Worm (Caenorhabditis elegans) whole organism, young adult: ENCODE results near the gene Y22D7AL.7.

Experiments used
- C17E4.6 ChIP-seq: fragments of 200-800 bp; sonication (Bioruptor generic); IDR thresholded peaks from 2 replicates; pipeline ENCODE4 v1.3.6; 2022; ENCODE audit warnings: missing genetic modification reagents, missing genetic modification characterization, missing compliant biosample characterization
- F22D6.2 ChIP-seq: sonication (generic microtip); optimal IDR thresholded peaks from 2 replicates; lab custom pipeline; 2016; ENCODE audit warnings: mild to moderate bottlenecking, missing genetic modification characterization, missing compliant biosample characterization
- F37B4.10 ChIP-seq: fragments of 200-800 bp; sonication (Bioruptor generic); IDR thresholded peaks from 2 replicates; pipeline ENCODE4 v1.3.6; 2022; ENCODE audit warnings: missing genetic modification characterization, missing compliant biosample characterization
- F52B5.7 ChIP-seq: sonication (generic microtip); optimal IDR thresholded peaks from 2 replicates; lab custom pipeline; 2016; ENCODE audit warnings: mild to moderate bottlenecking, missing genetic modification characterization, missing compliant biosample characterization
- F57C9.4 ChIP-seq: sonication (generic microtip); optimal IDR thresholded peaks from 2 replicates; lab custom pipeline; 2017; ENCODE audit warnings: mild to moderate bottlenecking, missing genetic modification characterization, missing compliant biosample characterization
- T07F8.4 ChIP-seq: sonication (generic microtip); optimal IDR thresholded peaks from 2 replicates; lab custom pipeline; 2016; ENCODE audit warnings: mild to moderate bottlenecking, missing genetic modification characterization, moderate library complexity, missing compliant biosample characterization
- attf-3 ChIP-seq: fragments of 200-800 bp; sonication (Bioruptor generic); conservative IDR thresholded peaks from 2 replicates; pipeline ENCODE4 v1.3.6; 2022; ENCODE audit warnings: missing genetic modification reagents, missing genetic modification characterization, missing compliant biosample characterization
- ceh-91 ChIP-seq: fragments of 200-800 bp; sonication (Bioruptor generic); IDR thresholded peaks from 2 replicates; pipeline ENCODE4 v1.3.6; 2022; ENCODE audit warnings: missing genetic modification reagents, missing genetic modification characterization, missing compliant biosample characterization
- efl-1 ChIP-seq: fragments of 150-350 bp; optimal IDR thresholded peaks from 2 replicates; lab custom pipeline; 2014; ENCODE audit warnings: missing biosample characterization, missing genetic modification reagents, missing genetic modification characterization
- ekl-4 ChIP-seq: fragments of 200-800 bp; sonication (Bioruptor generic); IDR thresholded peaks from 2 replicates; pipeline ENCODE4 v1.3.6; 2022; ENCODE audit warnings: missing genetic modification reagents, missing genetic modification characterization, missing compliant biosample characterization
- hmg-1.2 ChIP-seq: fragments of 200-800 bp; sonication (Bioruptor generic); IDR thresholded peaks from 2 replicates; pipeline ENCODE4 v1.3.6; 2022; ENCODE audit warnings: missing genetic modification reagents, missing genetic modification characterization, missing compliant biosample characterization
- hmg-20 ChIP-seq: fragments of 200-800 bp; sonication (Bioruptor generic); IDR thresholded peaks from 2 replicates; pipeline ENCODE4 v1.3.6; 2022; ENCODE audit warnings: missing genetic modification reagents, missing genetic modification characterization, missing compliant biosample characterization
- hsf-1 ChIP-seq: fragments of 200-800 bp; sonication (Bioruptor generic); IDR thresholded peaks from 2 replicates; pipeline ENCODE4 v1.3.6; 2022; ENCODE audit warnings: missing genetic modification reagents, missing genetic modification characterization, missing compliant biosample characterization
- let-607 ChIP-seq, 2 experiments: fragments of 200-800 bp in 1 of 2; sonication (Bioruptor generic) in 1 of 2; sonication (generic microtip) in 1 of 2; optimal IDR thresholded peaks; 2 replicates each; lab custom pipeline; 2016 to 2018; ENCODE audit warnings: mild to moderate bottlenecking in 2 of 2, missing compliant biosample characterization in 2 of 2, missing genetic modification characterization in 2 of 2, moderate library complexity in 2 of 2, missing genotype in 1 of 2
- lin-26 ChIP-seq: fragments of 200-800 bp; sonication (Bioruptor generic); IDR thresholded peaks from 2 replicates; pipeline ENCODE4 v1.3.6; 2022; ENCODE audit warnings: missing genetic modification reagents, missing genetic modification characterization, missing compliant biosample characterization
- lin-40 ChIP-seq: sonication (generic microtip); optimal IDR thresholded peaks from 2 replicates; lab custom pipeline; 2016; ENCODE audit warnings: missing genetic modification characterization, mild to moderate bottlenecking, missing compliant biosample characterization, missing genotype, missing genetic modification reagents
- lir-1 ChIP-seq: fragments of 200-800 bp; sonication (Bioruptor generic); conservative IDR thresholded peaks from 2 replicates; pipeline ENCODE4 v1.3.6; 2022; ENCODE audit warnings: missing genetic modification reagents, missing genetic modification characterization, missing compliant biosample characterization
- madf-10 ChIP-seq: sonication (generic microtip); optimal IDR thresholded peaks from 2 replicates; lab custom pipeline; 2016; ENCODE audit warnings: mild to moderate bottlenecking, missing genetic modification characterization, missing compliant biosample characterization
- madf-3 ChIP-seq: fragments of 200-800 bp; sonication (Bioruptor generic); IDR thresholded peaks from 2 replicates; pipeline ENCODE4 v1.3.6; 2022; ENCODE audit warnings: missing genetic modification reagents, missing genetic modification characterization, missing compliant biosample characterization
- madf-6 ChIP-seq: fragments of 200-800 bp; sonication (Bioruptor generic); IDR thresholded peaks from 2 replicates; pipeline ENCODE4 v1.3.6; 2022; ENCODE audit warnings: missing genetic modification reagents, missing genetic modification characterization, missing compliant biosample characterization
- madf-8 ChIP-seq: fragments of 200-800 bp; sonication (Bioruptor generic); conservative IDR thresholded peaks from 2 replicates; pipeline ENCODE4 v1.3.6; 2022; ENCODE audit warnings: missing genetic modification reagents, missing genetic modification characterization, missing compliant biosample characterization
- mcd-1 ChIP-seq: fragments of 200-800 bp; sonication (Bioruptor generic); IDR thresholded peaks from 2 replicates; pipeline ENCODE4 v1.3.6; 2022; ENCODE audit warnings: missing genetic modification reagents, missing genetic modification characterization, missing compliant biosample characterization
- nfya-2 ChIP-seq: fragments of 200-800 bp; sonication (Bioruptor generic); IDR thresholded peaks from 2 replicates; pipeline ENCODE4 v1.3.6; 2022; ENCODE audit warnings: missing genetic modification reagents, missing genetic modification characterization, missing compliant biosample characterization
- nfyb-1 ChIP-seq: fragments of 200-800 bp; sonication (Bioruptor generic); IDR thresholded peaks from 2 replicates; pipeline ENCODE4 v1.3.6; 2022; ENCODE audit warnings: missing genetic modification reagents, missing genetic modification characterization, missing compliant biosample characterization
- nhr-27 ChIP-seq: fragments of 200-800 bp; sonication (Bioruptor generic); optimal IDR thresholded peaks from 2 replicates; lab custom pipeline; 2018; ENCODE audit warnings: mild to moderate bottlenecking, missing genetic modification characterization, moderate library complexity, missing compliant biosample characterization
- nhr-80 ChIP-seq: sonication (generic microtip); optimal IDR thresholded peaks from 2 replicates; lab custom pipeline; 2016; ENCODE audit warnings: missing genetic modification characterization, missing compliant biosample characterization
- rec-8 ChIP-seq, 2 experiments: sonication (generic microtip); optimal IDR thresholded peaks; 2 replicates each; lab custom pipeline; 2016; ENCODE audit warnings: mild to moderate bottlenecking in 2 of 2, missing genetic modification characterization in 2 of 2, missing genetic modification reagents in 2 of 2, missing genotype in 2 of 2, missing biosample characterization in 1 of 2, missing compliant biosample characterization in 1 of 2, moderate library complexity in 1 of 2
- snpc-4 ChIP-seq, 5 experiments: fragments of 150-350 bp in 1 of 5; sonication (generic microtip) in 4 of 5; optimal IDR thresholded peaks; 2 replicates each; lab custom pipeline; 2014 to 2018; ENCODE audit warnings: missing genetic modification characterization in 5 of 5, missing biosample characterization in 3 of 5, antibody characterized with exemption in 2 of 5, mild to moderate bottlenecking in 2 of 5, missing compliant biosample characterization in 2 of 5, missing genotype in 2 of 5, moderate library complexity in 2 of 5, missing genetic modification reagents in 1 of 5
- somi-1 ChIP-seq: fragments of 200-800 bp; sonication (Bioruptor generic); optimal IDR thresholded peaks from 2 replicates; lab custom pipeline; 2018; ENCODE audit warnings: mild to moderate bottlenecking, missing genetic modification characterization, missing compliant biosample characterization
- tlf-1 ChIP-seq: fragments of 200-800 bp; sonication (Bioruptor generic); optimal IDR thresholded peaks from 2 replicates; lab custom pipeline; 2018; ENCODE audit warnings: mild to moderate bottlenecking, missing genetic modification characterization, missing compliant biosample characterization
- unc-62 ChIP-seq: fragments of 150-350 bp; optimal IDR thresholded peaks from 2 replicates; lab custom pipeline; 2014; ENCODE audit warnings: missing biosample characterization, missing genetic modification reagents, missing genetic modification characterization
- zfh-2 ChIP-seq: fragments of 200-800 bp; sonication (Bioruptor generic); conservative IDR thresholded peaks from 2 replicates; pipeline ENCODE4 v1.3.6; 2022; ENCODE audit warnings: missing genetic modification reagents, missing genetic modification characterization, missing compliant biosample characterization
- ztf-18 ChIP-seq: sonication (generic microtip); optimal IDR thresholded peaks from 2 replicates; lab custom pipeline; 2016; ENCODE audit warnings: missing genotype, mild to moderate bottlenecking, missing genetic modification characterization, missing compliant biosample characterization

Y22D7AL.7 gene

ce11 chrIII:1607659-1608058, 31.1 kb downstream of the Y22D7AL.7 start:
- TF ChIP-seq madf-10 (tag; lab: Kevin White, UChicago) (no peak), T07F8.4 (tag; lab: Kevin White, UChicago) (no peak), F57C9.4 (tag; lab: Kevin White, UChicago) (no peak), nfyb-1 (no peak), lir-1 (GFP tag; lab: Robert Waterston, UW) (no peak), nhr-27 (tag; lab: Kevin White, UChicago) (no peak), rec-8 (tag; optimal IDR thresholded peaks at IDR 0.05; lab: Kevin White, UChicago) (no peak), attf-3 (GFP tag; lab: Robert Waterston, UW) (no peak), snpc-4 (GFP tag; optimal IDR thresholded peaks at IDR 0.05; lab: Kevin White, UChicago) (no peak), snpc-4 (tag; optimal IDR thresholded peaks at IDR 0.05; lab: Kevin White, UChicago) (no peak), F22D6.2 (tag; lab: Kevin White, UChicago) (no peak), F37B4.10 (GFP tag; lab: Robert Waterston, UW) (no peak), lin-26 (GFP tag; lab: Robert Waterston, UW) (no peak)

DNA sequence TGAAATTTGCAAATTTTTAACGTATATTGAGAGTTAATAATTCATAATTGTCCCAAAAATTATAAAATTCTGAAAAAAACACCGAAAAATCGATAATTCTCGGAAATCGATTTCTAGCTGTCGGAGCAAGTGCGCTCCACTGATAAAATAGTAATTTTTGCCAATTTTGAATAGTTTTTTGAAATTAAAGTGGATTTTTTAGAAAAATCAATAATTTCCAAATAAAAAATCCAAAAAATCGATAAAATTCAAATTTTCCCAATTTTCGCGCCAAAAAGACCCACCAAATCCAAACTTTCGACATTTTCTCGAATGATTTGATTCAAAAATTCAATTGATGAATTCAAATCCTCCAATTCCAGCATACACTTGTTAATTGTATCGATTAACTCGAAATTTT, 34.4 kb downstream of the Y22D7AL.7 start:
- TF ChIP-seq madf-10 (tag; lab: Kevin White, UChicago) (no peak), hmg-20 (GFP tag; lab: Robert Waterston, UW) (no peak), mcd-1 (GFP tag; lab: Robert Waterston, UW) (peak; percentile 27; the same call in 1 of the 2 replicates), nfya-2 (GFP tag; lab: Robert Waterston, UW) (no peak), T07F8.4 (tag; lab: Kevin White, UChicago) (no peak)

DNA sequence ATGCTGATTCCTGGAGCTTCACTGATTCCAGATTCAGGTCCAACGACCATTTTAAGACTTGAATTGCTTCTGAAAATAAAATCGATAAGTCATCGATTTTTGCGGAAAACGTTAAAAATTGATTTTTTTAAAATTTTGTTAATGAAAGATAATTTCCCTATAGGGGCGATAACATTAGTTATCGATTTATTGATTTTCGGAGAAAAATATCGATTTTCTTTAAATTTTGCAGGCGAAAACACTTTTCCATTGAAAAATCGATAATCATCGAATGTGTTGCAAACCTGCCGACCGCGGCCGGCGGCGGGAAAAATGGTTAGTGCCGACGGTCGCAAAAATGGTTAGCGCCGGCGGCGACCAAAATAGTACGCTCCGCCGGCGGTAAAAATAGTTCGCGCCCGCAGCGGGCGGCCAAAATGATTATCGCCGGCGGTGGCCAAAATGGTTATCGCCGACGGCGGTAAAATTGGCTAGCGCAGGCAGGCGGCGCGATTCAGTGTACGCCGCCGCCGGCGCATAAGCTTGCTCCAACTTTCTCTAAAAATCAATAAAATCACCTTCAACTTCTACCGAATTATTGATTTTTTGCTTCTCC, 36.5 kb downstream of the Y22D7AL.7 start:
- TF ChIP-seq ztf-18 (tag; lab: Kevin White, UChicago): no peak
- TF ChIP-seq madf-3: 0 out of 2 replicates have a peak, but pooled peaks have one; percentile 54
- 0 out of 2 replicates have a peak, but pooled peaks have one; percentile 24 for TF ChIP-seq C17E4.6 (GFP tag; lab: Robert Waterston, UW)
- TF ChIP-seq efl-1 (GFP tag; lab: Kevin White, UChicago): peak; percentile 75
- 0 out of 2 replicates have a peak, but pooled peaks have one; percentile 26 for TF ChIP-seq ceh-91 (GFP tag; lab: Robert Waterston, UW)
- no peak for TF ChIP-seq unc-62 (GFP tag; lab: Kevin White, UChicago)
- peak; percentile 62; the same call in 1 of the 2 replicates for TF ChIP-seq zfh-2 (GFP tag; lab: Robert Waterston, UW)
- TF ChIP-seq ekl-4 (GFP tag; lab: Robert Waterston, UW): 0 out of 2 replicates have a peak, but pooled peaks have one; percentile 14
- TF ChIP-seq hmg-1.2 (GFP tag; lab: Robert Waterston, UW): no peak
- peak; percentile 59 for TF ChIP-seq madf-8 (GFP tag; lab: Robert Waterston, UW)
- TF ChIP-seq somi-1 (GFP tag; lab: Kevin White, UChicago): no peak
- TF ChIP-seq hsf-1 (GFP tag; lab: Robert Waterston, UW): peak; percentile 68
- TF ChIP-seq madf-6: peak; percentile 85

DNA sequence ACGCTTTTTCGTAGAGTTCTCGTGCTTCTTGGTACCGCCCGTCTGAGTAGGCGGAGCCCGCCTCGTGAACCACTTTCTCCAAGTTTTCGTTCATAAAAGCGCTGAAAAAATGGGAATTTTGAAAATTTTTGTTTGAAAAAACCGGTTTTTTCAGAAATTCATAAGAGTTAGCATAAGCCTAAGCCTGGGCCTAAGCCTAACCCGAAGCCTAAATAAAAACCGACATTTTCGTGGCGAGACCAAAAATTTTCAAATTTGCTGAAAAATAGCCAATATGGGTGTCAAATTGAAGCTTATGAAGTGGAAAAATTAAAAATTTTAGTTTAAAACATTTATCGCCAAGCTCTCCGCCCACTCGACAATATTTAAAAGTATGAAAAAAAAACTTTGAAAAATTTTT, 37.4 kb downstream of the Y22D7AL.7 start, which contains the start of gene Y22D7AL.9:
Gene Y22D7AL.9, minus strand, starts transcription at position 101 of the 400 bp plus-strand sequence.
- TF ChIP-seq let-607 (tag; optimal IDR thresholded peaks at IDR 0.05; lab: Kevin White, UChicago) (no peak), lin-40 (tag; lab: Kevin White, UChicago) (no peak), tlf-1 (no peak), nhr-80 (tag; lab: Kevin White, UChicago) (no peak), F52B5.7 (no peak)
